Worm (Caenorhabditis elegans) whole organism, L1 larva: ENCODE results near the gene gst-7.
"Not testable (repeated sequence)": the region's sequence is repeated elsewhere in the genome, so short reads cannot be mapped to it uniquely, and the experiment has no call there.

Source experiments
- C16A3.4 ChIP-seq: fragments of 150-350 bp; optimal IDR thresholded peaks from 2 replicates; lab custom pipeline; 2014; ENCODE audit warnings: missing biosample characterization, missing genetic modification characterization
- C34B4.2 ChIP-seq: sonication (generic microtip); optimal IDR thresholded peaks from 2 replicates; lab custom pipeline; 2017; ENCODE audit warnings: mild to moderate bottlenecking, missing genetic modification characterization, missing compliant biosample characterization
- F16B12.6 ChIP-seq: fragments of 150-350 bp; optimal IDR thresholded peaks from 2 replicates; lab custom pipeline; 2014; ENCODE audit warnings: missing biosample characterization, missing genetic modification characterization
- aha-1 ChIP-seq: fragments of 150-350 bp; optimal IDR thresholded peaks from 2 replicates; lab custom pipeline; 2014; ENCODE audit warnings: missing biosample characterization, missing genetic modification characterization
- ama-1 ChIP-seq: fragments of 150-350 bp; optimal IDR thresholded peaks from 2 replicates; lab custom pipeline; 2014
- blmp-1 ChIP-seq: fragments of 150-350 bp; optimal IDR thresholded peaks from 2 replicates; lab custom pipeline; 2014; ENCODE audit warnings: missing biosample characterization, missing genetic modification characterization
- ceh-63 ChIP-seq: fragments of 200-800 bp; sonication (Bioruptor generic); optimal IDR thresholded peaks from 2 replicates; lab custom pipeline; 2018; ENCODE audit warnings: mild to moderate bottlenecking, missing genetic modification characterization, missing compliant biosample characterization
- ceh-82 ChIP-seq, 3 experiments: fragments of 150-350 bp in 1 of 3; sonication (generic microtip) in 2 of 3; optimal IDR thresholded peaks; 2 replicates each; lab custom pipeline; 2014 to 2017; ENCODE audit warnings: missing biosample characterization in 3 of 3, missing genetic modification characterization in 3 of 3
- ces-1 ChIP-seq: fragments of 150-350 bp; optimal IDR thresholded peaks from 2 replicates; lab custom pipeline; 2014; ENCODE audit warnings: missing biosample characterization, missing genetic modification reagents, missing genetic modification characterization
- dsc-1 ChIP-seq: sonication (generic microtip); optimal IDR thresholded peaks from 2 replicates; lab custom pipeline; 2016; ENCODE audit warnings: mild to moderate bottlenecking, missing genetic modification characterization, missing compliant biosample characterization
- efl-1 ChIP-seq, 4 experiments: fragments of 150-350 bp; optimal IDR thresholded peaks in 3 of 4; peaks in 1 of 4; 1 replicate in 1 of 4; 2 replicates in 3 of 4; lab custom pipeline; 2014; ENCODE audit warnings: missing biosample characterization in 2 of 4, missing genetic modification characterization in 2 of 4, missing genetic modification reagents in 2 of 4
- efl-3 ChIP-seq: fragments of 200-800 bp; sonication (Bioruptor generic); optimal IDR thresholded peaks from 2 replicates; lab custom pipeline; 2018; ENCODE audit warnings: mild to moderate bottlenecking, missing genetic modification characterization, missing compliant biosample characterization
- egl-13 ChIP-seq: sonication (generic microtip); optimal IDR thresholded peaks from 2 replicates; lab custom pipeline; 2016; ENCODE audit warnings: missing genotype, missing genetic modification reagents, missing genetic modification characterization, missing compliant biosample characterization
- elt-2 ChIP-seq: sonication (generic microtip); optimal IDR thresholded peaks from 2 replicates; lab custom pipeline; 2016; ENCODE audit warnings: missing genetic modification characterization, mild to moderate bottlenecking, inconsistent platforms, missing compliant biosample characterization, missing genetic modification reagents
- fkh-10 ChIP-seq: sonication (generic microtip); optimal IDR thresholded peaks from 2 replicates; lab custom pipeline; 2017; ENCODE audit warnings: missing biosample characterization, missing genetic modification reagents, missing genetic modification characterization
- fkh-4 ChIP-seq: sonication (generic microtip); optimal IDR thresholded peaks from 2 replicates; lab custom pipeline; 2016; ENCODE audit warnings: missing compliant biosample characterization, missing genetic modification characterization, borderline replicate concordance
- fkh-8 ChIP-seq: sonication (generic microtip); optimal IDR thresholded peaks from 2 replicates; lab custom pipeline; 2016; ENCODE audit warnings: mild to moderate bottlenecking, missing genetic modification characterization, missing compliant biosample characterization
- fos-1 ChIP-seq: fragments of 150-350 bp; optimal IDR thresholded peaks from 2 replicates; lab custom pipeline; 2014; ENCODE audit warnings: missing biosample characterization, missing genetic modification characterization
- hlh-17 ChIP-seq: fragments of 200-800 bp; sonication (Bioruptor generic); optimal IDR thresholded peaks from 2 replicates; lab custom pipeline; 2018; ENCODE audit warnings: missing genetic modification characterization, mild to moderate bottlenecking, missing compliant biosample characterization, moderate library complexity, borderline replicate concordance
- hpl-2 ChIP-seq: fragments of 150-350 bp; optimal IDR thresholded peaks from 2 replicates; lab custom pipeline; 2014; ENCODE audit warnings: missing biosample characterization, missing genetic modification reagents, missing genetic modification characterization
- irx-1 ChIP-seq: sonication (generic microtip); optimal IDR thresholded peaks from 2 replicates; lab custom pipeline; 2016; ENCODE audit warnings: missing genetic modification characterization, missing compliant biosample characterization
- lin-13 ChIP-seq: fragments of 150-350 bp; optimal IDR thresholded peaks from 2 replicates; lab custom pipeline; 2014; ENCODE audit warnings: missing biosample characterization, missing genetic modification reagents, missing genetic modification characterization
- lin-39 ChIP-seq: fragments of 150-350 bp; optimal IDR thresholded peaks from 2 replicates; lab custom pipeline; 2014; ENCODE audit warnings: missing biosample characterization, missing genetic modification reagents, missing genetic modification characterization
- lsy-2 ChIP-seq, 2 experiments: fragments of 150-350 bp; optimal IDR thresholded peaks; 2 replicates each; lab custom pipeline; 2014; ENCODE audit warnings: missing biosample characterization in 2 of 2, missing genetic modification characterization in 2 of 2
- mab-9 ChIP-seq: fragments of 200-800 bp; sonication (Bioruptor generic); IDR thresholded peaks from 2 replicates; pipeline ENCODE4 v1.3.6; 2022; ENCODE audit warnings: missing genetic modification reagents, missing genetic modification characterization, missing compliant biosample characterization
- mdl-1 ChIP-seq, 2 experiments: fragments of 150-350 bp; optimal IDR thresholded peaks; 2 replicates each; lab custom pipeline; 2014 to 2017; ENCODE audit warnings: missing biosample characterization in 2 of 2, missing genetic modification characterization in 2 of 2, inconsistent platforms in 1 of 2
- mef-2 ChIP-seq: fragments of 150-350 bp; optimal IDR thresholded peaks from 2 replicates; lab custom pipeline; 2014; ENCODE audit warnings: missing biosample characterization, missing genetic modification characterization
- mep-1 ChIP-seq: fragments of 150-350 bp; optimal IDR thresholded peaks from 2 replicates; lab custom pipeline; 2014; ENCODE audit warnings: missing biosample characterization, missing genetic modification characterization
- nhr-11 ChIP-seq: fragments of 150-350 bp; optimal IDR thresholded peaks from 2 replicates; lab custom pipeline; 2014; ENCODE audit warnings: missing biosample characterization, missing genetic modification characterization
- nhr-20 ChIP-seq: sonication (generic microtip); optimal IDR thresholded peaks from 2 replicates; lab custom pipeline; 2016; ENCODE audit warnings: mild to moderate bottlenecking, missing genetic modification characterization, missing compliant biosample characterization
- nhr-71 ChIP-seq: sonication (generic microtip); optimal IDR thresholded peaks from 2 replicates; lab custom pipeline; 2016; ENCODE audit warnings: mild to moderate bottlenecking, missing genetic modification characterization, moderate library complexity, missing compliant biosample characterization
- nhr-84 ChIP-seq: sonication (generic microtip); optimal IDR thresholded peaks from 2 replicates; lab custom pipeline; 2017; ENCODE audit warnings: missing biosample characterization, missing genetic modification characterization
- nhr-85 ChIP-seq: sonication (generic microtip); peaks from one replicate; lab custom pipeline; 2016; ENCODE audit warnings: missing genetic modification characterization, inconsistent platforms, missing compliant biosample characterization
- nhr-90 ChIP-seq: sonication (generic microtip); optimal IDR thresholded peaks from 2 replicates; lab custom pipeline; 2016; ENCODE audit warnings: mild to moderate bottlenecking, missing genetic modification characterization, missing compliant biosample characterization; ENCODE audit not compliant: poor library complexity
- pag-3 ChIP-seq: sonication (generic microtip); optimal IDR thresholded peaks from 2 replicates; lab custom pipeline; 2017; ENCODE audit warnings: missing genetic modification characterization, mild to moderate bottlenecking, missing compliant biosample characterization, antibody characterized with exemption, borderline replicate concordance; ENCODE audit not compliant: insufficient read depth
- pax-3 ChIP-seq: fragments of 200-800 bp; sonication (Bioruptor generic); optimal IDR thresholded peaks from 2 replicates; lab custom pipeline; 2018; ENCODE audit warnings: mild to moderate bottlenecking, missing genetic modification characterization, moderate library complexity, missing compliant biosample characterization
- skn-1 ChIP-seq: fragments of 150-350 bp; optimal IDR thresholded peaks from 2 replicates; lab custom pipeline; 2014; ENCODE audit warnings: missing biosample characterization, missing genetic modification characterization
- sptf-1 ChIP-seq: fragments of 150-350 bp; optimal IDR thresholded peaks from 2 replicates; lab custom pipeline; 2014; ENCODE audit warnings: missing biosample characterization, missing genetic modification characterization
- sup-37 ChIP-seq: fragments of 200-800 bp; sonication (Bioruptor generic); optimal IDR thresholded peaks from 2 replicates; lab custom pipeline; 2018; ENCODE audit warnings: mild to moderate bottlenecking, missing genetic modification characterization, missing compliant biosample characterization
- tlp-1 ChIP-seq: fragments of 150-350 bp; optimal IDR thresholded peaks from 2 replicates; lab custom pipeline; 2014; ENCODE audit warnings: missing biosample characterization, missing genetic modification characterization
- unc-30 ChIP-seq: sonication (generic microtip); optimal IDR thresholded peaks from 2 replicates; lab custom pipeline; 2017; ENCODE audit warnings: missing biosample characterization, missing genetic modification characterization
- unc-62 ChIP-seq: fragments of 150-350 bp; optimal IDR thresholded peaks from 2 replicates; lab custom pipeline; 2014; ENCODE audit warnings: missing biosample characterization, missing genetic modification reagents, missing genetic modification characterization
- ztf-4 ChIP-seq: fragments of 150-350 bp; optimal IDR thresholded peaks from 2 replicates; lab custom pipeline; 2014; ENCODE audit warnings: missing biosample characterization, missing genetic modification characterization

The gst-7 gene

ce11 chrII:4891012-4891775 lies 9.3 kb downstream of the gst-7 start, which contains the start of gene gst-9 (continued):
- TF ChIP-seq nhr-71 (peak; percentile 66), nhr-20 (tag; lab: Kevin White, UChicago) (peak; percentile 47), mab-9 (GFP tag; lab: Robert Waterston, UW) (no peak), mep-1 (peak; percentile 38), fkh-8 (tag; lab: Kevin White, UChicago) (peak; percentile 26)

DNA sequence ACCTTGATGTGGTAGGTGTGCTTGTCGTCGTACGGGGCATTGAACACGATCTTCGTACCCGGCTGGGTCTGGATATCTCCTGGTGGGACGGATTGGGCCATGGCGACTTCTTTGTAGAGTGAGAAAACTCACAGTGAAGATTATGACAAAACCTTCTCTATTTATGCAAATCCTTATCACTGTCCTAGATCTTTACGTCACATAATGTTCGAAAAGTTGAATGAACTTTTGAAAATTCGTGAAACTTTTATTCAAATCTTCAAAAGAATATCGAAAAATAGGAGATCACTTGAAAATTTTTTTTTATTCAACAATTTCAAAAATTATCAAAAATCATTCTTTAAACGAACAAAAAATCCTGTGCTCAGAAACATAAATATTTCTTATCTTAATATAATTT lies 10.7 kb downstream of the gst-7 start, which contains the start of gene msp-33:
msp-33 (minus strand) TSS at position 101 of the 400 bp plus-strand sequence.
- TF ChIP-seq lsy-2 (tag; optimal IDR thresholded peaks at IDR 0.05; lab: Kevin White, UChicago) (no peak), elt-2 (tag; lab: Kevin White, UChicago) (no peak)
- TF ChIP-seq, all 84 proteins: peak for 0

DNA sequence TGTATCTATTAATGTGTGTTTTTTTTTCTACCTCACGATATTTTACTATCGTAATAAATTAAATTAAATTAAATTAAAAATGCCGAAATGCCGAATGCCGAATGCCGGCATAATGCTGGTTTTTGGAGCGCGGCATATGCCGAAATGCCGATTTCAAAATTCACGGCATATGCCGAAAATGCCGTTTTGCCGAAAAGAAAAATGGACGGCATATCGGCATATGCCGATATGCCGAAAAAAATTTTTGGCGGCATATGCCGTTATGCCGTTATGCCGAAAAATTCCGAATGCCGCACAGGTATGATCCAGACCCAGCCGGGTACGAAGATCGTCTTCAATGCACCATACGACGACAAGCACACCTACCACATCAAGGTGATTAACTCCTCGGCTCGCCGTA lies 16.7 kb downstream of the gst-7 start, which contains the start of gene msp-32:
msp-32 (plus strand) TSS at position 301 of the 400 bp plus-strand sequence.
- not testable (repeated sequence) for TF ChIP-seq ceh-82 (tag; optimal IDR thresholded peaks at IDR 0.05; lab: Kevin White, UChicago); ama-1 (lab: Kevin White, UChicago); lin-13 (GFP tag; lab: Kevin White, UChicago)

DNA sequence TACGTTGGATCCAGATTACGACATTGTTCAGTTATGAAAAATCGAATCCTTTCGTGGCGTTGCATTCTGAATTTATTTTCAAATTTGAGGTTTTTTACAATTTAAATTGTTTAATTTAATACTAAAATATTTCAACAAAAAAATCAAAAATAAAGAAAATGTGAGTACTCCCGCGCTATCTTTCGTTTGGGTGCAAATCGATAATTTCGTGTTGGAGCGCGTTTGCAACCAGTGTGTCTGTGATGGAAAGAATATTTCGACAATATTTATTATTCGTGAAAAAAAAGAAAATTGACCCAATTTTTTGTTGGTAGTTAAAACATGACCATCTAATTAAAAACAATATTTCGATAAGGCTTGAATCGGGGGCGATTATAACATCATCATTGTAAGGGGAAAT lies 20.2 kb downstream of the gst-7 start, which contains the start of gene R05F9.9:
R05F9.9 (minus strand) TSS at position 66 of the 400 bp plus-strand sequence.
- TF ChIP-seq elt-2 (tag; lab: Kevin White, UChicago) (peak; percentile 71), efl-3 (GFP tag; lab: Kevin White, UChicago) (no peak), fkh-4 (tag; lab: Kevin White, UChicago) (no peak), fos-1 (tag; lab: Kevin White, UChicago) (no peak), pag-3 (no peak), blmp-1 (peak; percentile 37), ceh-82 (tag; optimal IDR thresholded peaks at IDR 0.05; lab: Kevin White, UChicago) (peak in 1 of 3 experiments; percentile 40), hpl-2 (GFP tag; lab: Kevin White, UChicago) (no peak), mef-2 (tag; lab: Kevin White, UChicago) (no peak), F16B12.6 (tag; lab: Kevin White, UChicago) (no peak), lin-13 (GFP tag; lab: Kevin White, UChicago) (no peak), mdl-1 (tag; optimal IDR thresholded peaks at IDR 0.05; lab: Kevin White, UChicago) (no peak), sup-37 (GFP tag; lab: Kevin White, UChicago) (no peak), unc-30 (tag; lab: Kevin White, UChicago) (no peak), ceh-63 (GFP tag; lab: Kevin White, UChicago) (no peak), nhr-11 (tag; lab: Kevin White, UChicago) (no peak), pax-3 (tag; lab: Kevin White, UChicago) (no peak), irx-1 (tag; lab: Kevin White, UChicago) (no peak), aha-1 (tag; lab: Kevin White, UChicago) (no peak), unc-62 (GFP tag; lab: Kevin White, UChicago) (no peak), nhr-90 (tag; lab: Kevin White, UChicago) (peak; percentile 4), hlh-17 (GFP tag; lab: Kevin White, UChicago) (no peak), tlp-1 (tag; lab: Kevin White, UChicago) (no peak), skn-1 (peak; percentile 35), ama-1 (lab: Kevin White, UChicago) (peak; percentile 61), dsc-1 (tag; lab: Kevin White, UChicago) (no peak), efl-1 (optimal IDR thresholded peaks at IDR 0.05; lab: Kevin White, UChicago) (peak; percentile 39 to 49), efl-1 (GFP tag; optimal IDR thresholded peaks at IDR 0.05 in 1 of 2; lab: Kevin White, UChicago) (peak; percentile 66 to 93), nhr-84 (tag; lab: Kevin White, UChicago) (no peak), C16A3.4 (tag; lab: Kevin White, UChicago) (no peak), mab-9 (GFP tag; lab: Robert Waterston, UW) (no peak), mep-1 (peak; percentile 62), lsy-2 (tag; optimal IDR thresholded peaks at IDR 0.05; lab: Kevin White, UChicago) (peak; percentile 43 to 54), C34B4.2 (tag; lab: Kevin White, UChicago) (no peak), fkh-8 (tag; lab: Kevin White, UChicago) (no peak), ces-1 (GFP tag; lab: Kevin White, UChicago) (no peak), nhr-85 (tag; lab: Kevin White, UChicago) (peak; percentile 63), egl-13 (tag; lab: Kevin White, UChicago) (no peak), fkh-10 (GFP tag; lab: Kevin White, UChicago) (no peak), sptf-1 (tag; lab: Kevin White, UChicago) (no peak), lin-39 (no peak), ztf-4 (tag; lab: Kevin White, UChicago) (no peak)
